Worm (Caenorhabditis elegans) whole organism, young adult: Measurements from ENCODE around the gene F59B2.8.

Experiments used
- B0336.3 ChIP-seq: fragments of 200-800 bp; sonication (Bioruptor generic); IDR thresholded peaks from 2 replicates; pipeline ENCODE4 v1.3.6; 2022; ENCODE audit warnings: missing genetic modification characterization, missing compliant biosample characterization
- F23B12.7 ChIP-seq: sonication (generic microtip); optimal IDR thresholded peaks from 2 replicates; lab custom pipeline; 2017; ENCODE audit warnings: missing genetic modification characterization, mild to moderate bottlenecking, missing compliant biosample characterization, antibody characterized with exemption, moderate library complexity; ENCODE audit not compliant: insufficient read depth
- die-1 ChIP-seq: sonication (generic microtip); optimal IDR thresholded peaks from 2 replicates; lab custom pipeline; 2016; ENCODE audit warnings: missing genotype, mild to moderate bottlenecking, missing genetic modification characterization, missing compliant biosample characterization
- egl-44 ChIP-seq: fragments of 200-800 bp; sonication (Bioruptor generic); IDR thresholded peaks from 2 replicates; pipeline ENCODE4 v1.3.6; 2022; ENCODE audit warnings: missing genetic modification reagents, missing genetic modification characterization, missing compliant biosample characterization
- hmg-1.2 ChIP-seq: fragments of 200-800 bp; sonication (Bioruptor generic); IDR thresholded peaks from 2 replicates; pipeline ENCODE4 v1.3.6; 2022; ENCODE audit warnings: missing genetic modification reagents, missing genetic modification characterization, missing compliant biosample characterization
- hrde-1 ChIP-seq: sonication (generic microtip); optimal IDR thresholded peaks from 2 replicates; lab custom pipeline; 2016; ENCODE audit warnings: missing genetic modification characterization, mild to moderate bottlenecking, missing compliant biosample characterization, moderate library complexity, missing genotype, missing genetic modification reagents, borderline replicate concordance
- let-526 ChIP-seq: fragments of 200-800 bp; sonication (Bioruptor generic); IDR thresholded peaks from 2 replicates; pipeline ENCODE4 v1.3.6; 2022; ENCODE audit warnings: missing genetic modification reagents, missing genetic modification characterization, missing compliant biosample characterization
- lsl-1 ChIP-seq: fragments of 200-800 bp; sonication (Bioruptor generic); optimal IDR thresholded peaks from 2 replicates; lab custom pipeline; 2018; ENCODE audit warnings: mild to moderate bottlenecking, missing genetic modification characterization, moderate library complexity, missing compliant biosample characterization
- unc-130 ChIP-seq: sonication (generic microtip); optimal IDR thresholded peaks from 2 replicates; lab custom pipeline; 2016; ENCODE audit warnings: missing genetic modification reagents, missing genetic modification characterization, missing compliant biosample characterization
- ztf-22 ChIP-seq: fragments of 200-800 bp; sonication (Bioruptor generic); optimal IDR thresholded peaks from 2 replicates; lab custom pipeline; 2018; ENCODE audit warnings: mild to moderate bottlenecking, missing genetic modification characterization, moderate library complexity, missing compliant biosample characterization

DNA sequence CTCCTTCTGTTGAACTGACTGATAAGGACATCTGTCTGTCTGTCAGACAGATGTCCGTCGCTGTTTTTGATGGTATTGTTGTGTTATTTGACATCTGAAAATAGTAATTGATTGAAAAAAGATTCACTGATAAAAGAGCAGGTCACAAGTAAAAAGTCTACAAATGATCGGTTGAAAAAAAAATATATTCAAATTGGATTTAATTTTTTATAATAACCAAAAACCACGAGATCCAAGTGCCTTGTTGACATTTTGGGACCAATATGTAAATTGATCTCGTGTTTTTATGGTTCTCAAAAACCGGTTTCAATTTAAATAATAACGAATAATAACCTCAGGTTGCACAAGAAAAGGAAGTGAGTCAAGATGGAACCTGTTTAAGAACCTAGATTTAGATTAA lies 17.0 kb upstream of the F59B2.8 start, which contains the start of gene F59B2.13:
- TF ChIP-seq B0336.3 (no peak), F23B12.7 (tag; lab: Kevin White, UChicago) (no peak), hmg-1.2 (GFP tag; lab: Robert Waterston, UW) (no peak), lsl-1 (no peak), die-1 (tag; lab: Kevin White, UChicago) (no peak), egl-44 (GFP tag; lab: Robert Waterston, UW) (no peak), ztf-22 (GFP tag; lab: Kevin White, UChicago) (no peak), hrde-1 (tag; lab: Kevin White, UChicago) (no peak), unc-130 (GFP tag; lab: Kevin White, UChicago) (no peak), let-526 (GFP tag; lab: Robert Waterston, UW) (no peak)
